Fruit fly (Drosophila melanogaster): ENCODE results near the gene Non2.

DNA sequence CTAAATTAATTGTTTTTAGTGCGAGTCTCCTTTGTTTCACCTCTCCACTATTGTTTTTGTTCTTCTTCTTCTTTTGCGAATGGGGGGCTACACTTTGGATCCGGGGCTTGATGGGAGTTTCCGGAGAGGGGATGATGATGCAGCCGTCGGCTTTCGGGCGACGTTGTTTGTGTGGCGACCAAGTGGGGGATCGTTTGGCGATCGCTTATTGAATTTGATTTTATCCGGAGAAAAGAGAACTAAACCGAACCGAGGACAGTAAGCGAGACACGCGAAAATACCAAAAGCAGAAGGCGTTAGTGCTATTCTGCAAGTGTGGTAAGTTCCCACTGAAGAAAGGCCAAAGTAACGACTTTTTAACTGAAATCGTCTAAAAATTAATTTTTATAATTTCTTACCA, 5.2 kb downstream of the Non2 start, which contains the start of gene AhcyL1:
- no peak for TF ChIP-seq net (GFP tag; optimal IDR thresholded peaks at IDR 0.05)
- TF ChIP-seq Hr4 (GFP tag; optimal IDR thresholded peaks at IDR 0.05), result no peak
- no peak for TF ChIP-seq CG6276 (GFP tag; optimal IDR thresholded peaks at IDR 0.05)
- no peak for TF ChIP-seq fd59A (GFP tag; optimal IDR thresholded peaks at IDR 0.05)
